Worm (Caenorhabditis elegans) whole organism, L1 larva: ENCODE results near the gene nhr-96.

Experiments
- C16A3.4 ChIP-seq: fragments of 150-350 bp; optimal IDR thresholded peaks from 2 replicates; lab custom pipeline; 2014; ENCODE audit warnings: missing biosample characterization, missing genetic modification characterization
- aha-1 ChIP-seq: fragments of 150-350 bp; optimal IDR thresholded peaks from 2 replicates; lab custom pipeline; 2014; ENCODE audit warnings: missing biosample characterization, missing genetic modification characterization
- alr-1 ChIP-seq: fragments of 200-800 bp; sonication (Bioruptor generic); optimal IDR thresholded peaks from 2 replicates; lab custom pipeline; 2018; ENCODE audit warnings: borderline replicate concordance, mild to moderate bottlenecking, missing genetic modification characterization, missing compliant biosample characterization
- blmp-1 ChIP-seq: fragments of 150-350 bp; optimal IDR thresholded peaks from 2 replicates; lab custom pipeline; 2014; ENCODE audit warnings: missing biosample characterization, missing genetic modification characterization
- ceh-8 ChIP-seq: fragments of 200-800 bp; sonication (Bioruptor generic); optimal IDR thresholded peaks from 2 replicates; lab custom pipeline; 2018; ENCODE audit warnings: mild to moderate bottlenecking, missing genetic modification characterization, moderate library complexity, missing compliant biosample characterization
- dpl-1 ChIP-seq, 3 experiments: fragments of 150-350 bp in 2 of 3; sonication (generic microtip) in 1 of 3; optimal IDR thresholded peaks; 2 replicates each; lab custom pipeline; 2014 to 2017; ENCODE audit warnings: missing biosample characterization in 3 of 3, missing genetic modification characterization in 3 of 3, missing genetic modification reagents in 3 of 3
- efl-1 ChIP-seq, 4 experiments: fragments of 150-350 bp; optimal IDR thresholded peaks in 3 of 4; peaks in 1 of 4; 1 replicate in 1 of 4; 2 replicates in 3 of 4; lab custom pipeline; 2014; ENCODE audit warnings: missing biosample characterization in 2 of 4, missing genetic modification characterization in 2 of 4, missing genetic modification reagents in 2 of 4
- egl-13 ChIP-seq: sonication (generic microtip); optimal IDR thresholded peaks from 2 replicates; lab custom pipeline; 2016; ENCODE audit warnings: missing genotype, missing genetic modification reagents, missing genetic modification characterization, missing compliant biosample characterization
- elt-3 ChIP-seq, 6 experiments: fragments of 150-350 bp in 1 of 6; sonication (generic microtip); optimal IDR thresholded peaks; 2 replicates each; lab custom pipeline; 2017 to 2018; ENCODE audit warnings: missing biosample characterization in 6 of 6, missing genetic modification characterization in 6 of 6, inconsistent platforms in 1 of 6
- ets-5 ChIP-seq: fragments of 200-800 bp; sonication (Bioruptor generic); IDR thresholded peaks from 2 replicates; pipeline ENCODE4 v1.3.6; 2022; ENCODE audit warnings: missing genetic modification characterization, missing compliant biosample characterization
- fkh-10 ChIP-seq: sonication (generic microtip); optimal IDR thresholded peaks from 2 replicates; lab custom pipeline; 2017; ENCODE audit warnings: missing biosample characterization, missing genetic modification reagents, missing genetic modification characterization
- fkh-4 ChIP-seq: sonication (generic microtip); optimal IDR thresholded peaks from 2 replicates; lab custom pipeline; 2016; ENCODE audit warnings: missing compliant biosample characterization, missing genetic modification characterization, borderline replicate concordance
- fkh-8 ChIP-seq: sonication (generic microtip); optimal IDR thresholded peaks from 2 replicates; lab custom pipeline; 2016; ENCODE audit warnings: mild to moderate bottlenecking, missing genetic modification characterization, missing compliant biosample characterization
- fos-1 ChIP-seq: fragments of 150-350 bp; optimal IDR thresholded peaks from 2 replicates; lab custom pipeline; 2014; ENCODE audit warnings: missing biosample characterization, missing genetic modification characterization
- hlh-4 ChIP-seq: sonication (generic microtip); optimal IDR thresholded peaks from 2 replicates; lab custom pipeline; 2016; ENCODE audit warnings: mild to moderate bottlenecking, missing genetic modification characterization, missing compliant biosample characterization
- hpl-2 ChIP-seq: fragments of 150-350 bp; optimal IDR thresholded peaks from 2 replicates; lab custom pipeline; 2014; ENCODE audit warnings: missing biosample characterization, missing genetic modification reagents, missing genetic modification characterization
- jun-1 ChIP-seq: fragments of 150-350 bp; optimal IDR thresholded peaks from 2 replicates; lab custom pipeline; 2014; ENCODE audit warnings: missing biosample characterization, missing genetic modification reagents, missing genetic modification characterization
- lin-13 ChIP-seq: fragments of 150-350 bp; optimal IDR thresholded peaks from 2 replicates; lab custom pipeline; 2014; ENCODE audit warnings: missing biosample characterization, missing genetic modification reagents, missing genetic modification characterization
- lin-35 ChIP-seq, 2 experiments: fragments of 150-350 bp; optimal IDR thresholded peaks; 2 replicates each; lab custom pipeline; 2014; ENCODE audit warnings: missing biosample characterization in 2 of 2, missing genetic modification characterization in 2 of 2, missing genetic modification reagents in 2 of 2
- lin-39 ChIP-seq: fragments of 150-350 bp; optimal IDR thresholded peaks from 2 replicates; lab custom pipeline; 2014; ENCODE audit warnings: missing biosample characterization, missing genetic modification reagents, missing genetic modification characterization
- lsy-2 ChIP-seq, 2 experiments: fragments of 150-350 bp; optimal IDR thresholded peaks; 2 replicates each; lab custom pipeline; 2014; ENCODE audit warnings: missing biosample characterization in 2 of 2, missing genetic modification characterization in 2 of 2
- mab-9 ChIP-seq: fragments of 200-800 bp; sonication (Bioruptor generic); IDR thresholded peaks from 2 replicates; pipeline ENCODE4 v1.3.6; 2022; ENCODE audit warnings: missing genetic modification reagents, missing genetic modification characterization, missing compliant biosample characterization
- mep-1 ChIP-seq: fragments of 150-350 bp; optimal IDR thresholded peaks from 2 replicates; lab custom pipeline; 2014; ENCODE audit warnings: missing biosample characterization, missing genetic modification characterization
- nhr-12 ChIP-seq: sonication (generic microtip); optimal IDR thresholded peaks from 2 replicates; lab custom pipeline; 2017; ENCODE audit warnings: missing biosample characterization, missing genetic modification characterization
- nhr-19 ChIP-seq: fragments of 200-800 bp; sonication (Bioruptor generic); conservative IDR thresholded peaks from 2 replicates; pipeline ENCODE4 v1.3.6; 2022; ENCODE audit warnings: missing genetic modification characterization, missing compliant biosample characterization
- nhr-20 ChIP-seq: sonication (generic microtip); optimal IDR thresholded peaks from 2 replicates; lab custom pipeline; 2016; ENCODE audit warnings: mild to moderate bottlenecking, missing genetic modification characterization, missing compliant biosample characterization
- nhr-237 ChIP-seq: fragments of 150-350 bp; optimal IDR thresholded peaks from 2 replicates; lab custom pipeline; 2014; ENCODE audit warnings: missing biosample characterization, missing genetic modification characterization
- nhr-28 ChIP-seq: fragments of 150-350 bp; optimal IDR thresholded peaks from 2 replicates; lab custom pipeline; 2014; ENCODE audit warnings: missing biosample characterization, missing genetic modification characterization
- nhr-71 ChIP-seq: sonication (generic microtip); optimal IDR thresholded peaks from 2 replicates; lab custom pipeline; 2016; ENCODE audit warnings: mild to moderate bottlenecking, missing genetic modification characterization, moderate library complexity, missing compliant biosample characterization
- nhr-76 ChIP-seq: sonication (generic microtip); optimal IDR thresholded peaks from 2 replicates; lab custom pipeline; 2017; ENCODE audit warnings: missing biosample characterization, missing genetic modification characterization
- nhr-85 ChIP-seq: sonication (generic microtip); peaks from one replicate; lab custom pipeline; 2016; ENCODE audit warnings: missing genetic modification characterization, inconsistent platforms, missing compliant biosample characterization
- pag-3 ChIP-seq: sonication (generic microtip); optimal IDR thresholded peaks from 2 replicates; lab custom pipeline; 2017; ENCODE audit warnings: missing genetic modification characterization, mild to moderate bottlenecking, missing compliant biosample characterization, antibody characterized with exemption, borderline replicate concordance; ENCODE audit not compliant: insufficient read depth
- rnt-1 ChIP-seq: sonication (generic microtip); optimal IDR thresholded peaks from 2 replicates; lab custom pipeline; 2016; ENCODE audit warnings: mild to moderate bottlenecking, missing genetic modification characterization, moderate library complexity, missing compliant biosample characterization
- skn-1 ChIP-seq: fragments of 150-350 bp; optimal IDR thresholded peaks from 2 replicates; lab custom pipeline; 2014; ENCODE audit warnings: missing biosample characterization, missing genetic modification characterization
- snu-23 ChIP-seq: sonication (generic microtip); optimal IDR thresholded peaks from 2 replicates; lab custom pipeline; 2016; ENCODE audit warnings: missing genetic modification characterization, missing compliant biosample characterization
- tbx-2 ChIP-seq: sonication (generic microtip); optimal IDR thresholded peaks from 2 replicates; lab custom pipeline; 2016; ENCODE audit warnings: missing genetic modification characterization, missing compliant biosample characterization
- unc-130 ChIP-seq: fragments of 150-350 bp; optimal IDR thresholded peaks from 2 replicates; lab custom pipeline; 2017; ENCODE audit warnings: missing biosample characterization, missing genetic modification characterization, inconsistent platforms
- unc-62 ChIP-seq: fragments of 150-350 bp; optimal IDR thresholded peaks from 2 replicates; lab custom pipeline; 2014; ENCODE audit warnings: missing biosample characterization, missing genetic modification reagents, missing genetic modification characterization
- zag-1 ChIP-seq: fragments of 150-350 bp; optimal IDR thresholded peaks from 2 replicates; lab custom pipeline; 2014; ENCODE audit warnings: missing biosample characterization, missing genetic modification characterization
- zip-4 ChIP-seq: fragments of 200-800 bp; sonication (Bioruptor generic); optimal IDR thresholded peaks from 2 replicates; lab custom pipeline; 2018; ENCODE audit warnings: mild to moderate bottlenecking, missing genetic modification characterization, moderate library complexity, missing compliant biosample characterization

Gene nhr-96

ce11 chrV:2259750-2260149 lies 26.5 kb downstream of the nhr-96 start, which contains the start of gene nhr-182:
TSS of gene nhr-182 (minus strand) at chrV:2259927.
- TF ChIP-seq snu-23 (peak; percentile 57), elt-3 (tag; optimal IDR thresholded peaks at IDR 0.05; lab: Kevin White, UChicago) (peak in 1 of 6 experiments; percentile 6), efl-1 (optimal IDR thresholded peaks at IDR 0.05; lab: Kevin White, UChicago) (peak; percentile 36 to 51), efl-1 (GFP tag; optimal IDR thresholded peaks at IDR 0.05 in 1 of 2; lab: Kevin White, UChicago) (no peak), nhr-12 (tag; lab: Kevin White, UChicago) (no peak), hlh-4 (tag; lab: Kevin White, UChicago) (no peak), nhr-20 (peak; percentile 92), aha-1 (tag; lab: Kevin White, UChicago) (no peak), lsy-2 (tag; optimal IDR thresholded peaks at IDR 0.05; lab: Kevin White, UChicago) (peak; percentile 2 to 43), fkh-10 (GFP tag; lab: Kevin White, UChicago) (no peak), unc-62 (GFP tag; lab: Kevin White, UChicago) (no peak), skn-1 (tag; lab: Kevin White, UChicago) (peak; percentile 97), mab-9 (GFP tag; lab: Robert Waterston, UW) (no peak), ceh-8 (GFP tag; lab: Kevin White, UChicago) (no peak), ets-5 (GFP tag; lab: Robert Waterston, UW) (no peak), dpl-1 (GFP tag; optimal IDR thresholded peaks at IDR 0.05; lab: Kevin White, UChicago) (peak in 1 of 3 experiments; percentile 20), blmp-1 (peak; percentile 61), pag-3 (tag; lab: Kevin White, UChicago) (no peak), nhr-85 (peak; percentile 80), hpl-2 (GFP tag; lab: Kevin White, UChicago) (no peak), mep-1 (peak; percentile 34), zag-1 (tag; lab: Kevin White, UChicago) (no peak), nhr-71 (peak; percentile 57), lin-35 (GFP tag; optimal IDR thresholded peaks at IDR 0.05; lab: Kevin White, UChicago) (peak in 1 of 2 experiments; percentile 56), fos-1 (tag; lab: Kevin White, UChicago) (no peak), nhr-28 (tag; lab: Kevin White, UChicago) (no peak), rnt-1 (tag; lab: Kevin White, UChicago) (peak; percentile 1), lin-13 (GFP tag; lab: Kevin White, UChicago) (no peak), egl-13 (tag; lab: Kevin White, UChicago) (no peak), tbx-2 (tag; lab: Kevin White, UChicago) (peak; percentile 24), jun-1 (no peak), zip-4 (GFP tag; lab: Kevin White, UChicago) (no peak), fkh-4 (tag; lab: Kevin White, UChicago) (no peak)

ce11 chrV:2260660-2261059 lies 27.4 kb downstream of the nhr-96 start, which contains the start of gene F41B5.12:
TSS of gene F41B5.12 (plus strand) at chrV:2260960.
- TF ChIP-seq hpl-2 (GFP tag; lab: Kevin White, UChicago) (no peak), pag-3 (tag; lab: Kevin White, UChicago) (no peak), nhr-85 (no peak), zag-1 (tag; lab: Kevin White, UChicago) (no peak), C16A3.4 (no peak), lin-13 (GFP tag; lab: Kevin White, UChicago) (no peak), alr-1 (tag; lab: Kevin White, UChicago) (no peak)

ce11 chrV:2264455-2264854 lies 31.2 kb downstream of the nhr-96 start, which contains the start of gene nhr-183:
TSS of gene nhr-183 (minus strand) at chrV:2264634.
- TF ChIP-seq nhr-237 (tag; lab: Kevin White, UChicago) (no peak), lin-35 (GFP tag; optimal IDR thresholded peaks at IDR 0.05; lab: Kevin White, UChicago) (peak in 1 of 2 experiments; percentile 19), skn-1 (tag; lab: Kevin White, UChicago) (peak; percentile 46), nhr-76 (tag; lab: Kevin White, UChicago) (no peak), nhr-19 (GFP tag; lab: Robert Waterston, UW) (no peak), unc-130 (tag; lab: Kevin White, UChicago) (no peak), pag-3 (tag; lab: Kevin White, UChicago) (no peak), efl-1 (optimal IDR thresholded peaks at IDR 0.05; lab: Kevin White, UChicago) (no peak), efl-1 (GFP tag; optimal IDR thresholded peaks at IDR 0.05 in 1 of 2; lab: Kevin White, UChicago) (peak in 1 of 2 experiments; percentile 37), aha-1 (tag; lab: Kevin White, UChicago) (no peak), fkh-8 (tag; lab: Kevin White, UChicago) (peak; percentile 10), lin-39 (no peak), mab-9 (GFP tag; lab: Robert Waterston, UW) (no peak)
